Worm (Caenorhabditis elegans): ENCODE measurements around the gene lin-38.

The lin-38 gene

ce11 chrII:13617808-13618207 lies 42.1 kb downstream of the lin-38 start, which contains the start of gene gst-12 (continued):
- TF ChIP-seq alr-1 (tag; optimal IDR thresholded peaks at IDR 0.05; ENCODE audit: borderline replicate concordance), result no peak
- peak; percentile 71 for TF ChIP-seq nhr-20 (tag; optimal IDR thresholded peaks at IDR 0.05)
- TF ChIP-seq nhr-84 (tag; optimal IDR thresholded peaks at IDR 0.05), result no peak
- no peak for TF ChIP-seq efl-1 (optimal IDR thresholded peaks at IDR 0.05)
- no peak for TF ChIP-seq efl-1 (GFP tag; optimal IDR thresholded peaks at IDR 0.05 in 1 of 2)
- peak; percentile 77 for TF ChIP-seq nhr-85 (tag)
- no peak for TF ChIP-seq Y116A8C.19 (tag; optimal IDR thresholded peaks at IDR 0.05; ENCODE audit: borderline replicate concordance)
- no peak for TF ChIP-seq snpc-4 (tag; optimal IDR thresholded peaks at IDR 0.05)
- no peak for TF ChIP-seq ceh-82 (tag; optimal IDR thresholded peaks at IDR 0.05)
- no peak for TF ChIP-seq nhr-19 (GFP tag; conservative IDR thresholded peaks at IDR 0.05)
- no peak for TF ChIP-seq ets-5 (GFP tag; IDR thresholded peaks at IDR 0.05)
- no peak for TF ChIP-seq F16B12.6 (tag; optimal IDR thresholded peaks at IDR 0.05)
- no peak for TF ChIP-seq mab-9 (GFP tag; IDR thresholded peaks at IDR 0.05)
- TF ChIP-seq dpl-1 (GFP tag; optimal IDR thresholded peaks at IDR 0.05), result no peak
- no peak for TF ChIP-seq ceh-63 (GFP tag; optimal IDR thresholded peaks at IDR 0.05)
- TF ChIP-seq sox-4 (tag; optimal IDR thresholded peaks at IDR 0.05), result no peak
- TF ChIP-seq nhr-12 (tag; optimal IDR thresholded peaks at IDR 0.05), result no peak
- TF ChIP-seq grh-1 (GFP tag; IDR thresholded peaks at IDR 0.05), result no peak
- no peak for TF ChIP-seq mef-2 (tag; optimal IDR thresholded peaks at IDR 0.05)
- TF ChIP-seq lin-14 (GFP tag; optimal IDR thresholded peaks at IDR 0.05), result peak; percentile 50

DNA sequence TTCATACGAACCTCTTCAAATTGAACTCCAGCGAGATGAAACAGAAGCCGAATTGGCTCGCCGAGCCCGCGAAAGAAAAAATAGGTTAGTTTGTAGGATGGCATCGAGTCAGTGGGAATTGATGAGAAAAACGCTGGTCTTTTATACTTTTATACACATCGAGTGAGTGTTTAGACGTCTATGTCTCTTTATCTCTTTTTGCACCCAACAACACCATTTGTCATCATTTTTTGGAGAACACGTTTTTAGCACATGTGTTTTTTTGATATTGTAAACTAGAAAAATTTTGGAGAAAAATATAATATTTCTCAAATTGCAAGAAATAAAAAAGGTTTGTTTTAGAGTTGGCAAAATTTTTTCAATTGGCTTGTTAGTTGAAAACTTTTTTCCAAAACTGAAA lies 48.6 kb downstream of the lin-38 start, which contains the start of gene gst-16:
Gene gst-16 (minus strand): TSS at position 111 of the 400 bp plus-strand sequence.
- TF ChIP-seq lin-14 (GFP tag; optimal IDR thresholded peaks at IDR 0.05) (peak; percentile 9), skn-1 (tag; optimal IDR thresholded peaks at IDR 0.05) (peak; percentile 97), unc-130 (tag; optimal IDR thresholded peaks at IDR 0.05) (no peak), efl-1 (optimal IDR thresholded peaks at IDR 0.05) (no peak), efl-1 (GFP tag; optimal IDR thresholded peaks at IDR 0.05 in 1 of 2) (peak in 1 of 2 experiments; percentile 82), ceh-8 (GFP tag; optimal IDR thresholded peaks at IDR 0.05) (no peak), nhr-19 (GFP tag; conservative IDR thresholded peaks at IDR 0.05) (no peak), C16A3.4 (tag; optimal IDR thresholded peaks at IDR 0.05) (no peak), nhr-20 (tag; optimal IDR thresholded peaks at IDR 0.05) (peak; percentile 9), lin-35 (GFP tag; optimal IDR thresholded peaks at IDR 0.05) (no peak), aly-2 (tag; optimal IDR thresholded peaks at IDR 0.05) (no peak)

- peak in 1 of 3 experiments; percentile 2 for TF ChIP-seq dpl-1 (GFP tag; optimal IDR thresholded peaks at IDR 0.05)
- TF ChIP-seq ceh-63 (GFP tag; optimal IDR thresholded peaks at IDR 0.05), result no peak
- TF ChIP-seq snu-23 (GFP tag; optimal IDR thresholded peaks at IDR 0.05), result peak; percentile 28
- TF ChIP-seq ztf-4 (tag; optimal IDR thresholded peaks at IDR 0.05), result no peak
- TF ChIP-seq lin-14 (GFP tag; optimal IDR thresholded peaks at IDR 0.05), result peak; percentile 20
- no peak for TF ChIP-seq tbx-2 (tag; optimal IDR thresholded peaks at IDR 0.05)
- TF ChIP-seq nhr-20 (tag; optimal IDR thresholded peaks at IDR 0.05), result peak; percentile 52
Observed at ce11 chrII:13627001-13627400, 51.3 kb downstream of the lin-38 start, which contains the start of gene gst-19. gst-19 (minus strand) TSS chrII:13627145.

DNA sequence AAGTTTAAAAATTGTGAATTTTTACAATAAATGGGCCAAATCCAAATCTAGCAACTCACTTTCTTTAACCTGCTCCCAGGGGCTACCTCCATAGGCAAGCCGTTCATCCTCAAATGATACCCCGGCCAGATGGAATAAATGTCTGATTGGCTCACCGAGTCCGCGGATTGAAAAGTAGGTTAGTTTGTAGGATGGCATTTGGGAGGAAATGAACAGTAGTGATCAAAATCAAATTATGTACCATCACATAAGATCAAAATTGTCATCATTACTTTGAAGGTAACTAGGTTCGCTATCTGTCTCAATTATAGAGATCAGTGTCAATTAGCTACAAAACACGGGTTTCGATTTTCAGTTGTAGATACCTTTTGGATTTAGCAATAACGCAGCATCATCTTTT lies 55.0 kb downstream of the lin-38 start, which contains the start of the genes gst-17 and gst-18:
Gene gst-17 (minus strand): TSS at position 101 of the 400 bp plus-strand sequence.
Gene gst-18 (minus strand): TSS at position 198 of the 400 bp plus-strand sequence.
- no peak for TF ChIP-seq egl-27 (tag; optimal IDR thresholded peaks at IDR 0.05)
- no peak for TF ChIP-seq nhr-85 (tag)
- TF ChIP-seq C04F5.9 (tag; optimal IDR thresholded peaks at IDR 0.05), result no peak
- no peak for TF ChIP-seq lsy-2 (tag; optimal IDR thresholded peaks at IDR 0.05)
- no peak for TF ChIP-seq nhr-237 (tag; optimal IDR thresholded peaks at IDR 0.05)
- TF ChIP-seq unc-62 (GFP tag; optimal IDR thresholded peaks at IDR 0.05), result no peak

- TF ChIP-seq isw-1 (GFP tag; IDR thresholded peaks at IDR 0.05) (no peak), pqm-1 (tag; optimal IDR thresholded peaks at IDR 0.05) (no peak), efl-1 (optimal IDR thresholded peaks at IDR 0.05) (no peak), efl-1 (GFP tag; optimal IDR thresholded peaks at IDR 0.05 in 1 of 2) (no peak), rnt-1 (tag; optimal IDR thresholded peaks at IDR 0.05) (peak; percentile 4), vab-15 (tag; optimal IDR thresholded peaks at IDR 0.05) (no peak), lin-15B (tag; optimal IDR thresholded peaks at IDR 0.05) (no peak), fos-1 (tag; optimal IDR thresholded peaks at IDR 0.05) (no peak), grh-1 (GFP tag; IDR thresholded peaks at IDR 0.05) (no peak), elt-2 (tag; optimal IDR thresholded peaks at IDR 0.05) (peak; percentile 18), jun-1 (tag; optimal IDR thresholded peaks at IDR 0.05) (no peak)
Observed at ce11 chrII:13632238-13632637, 56.5 kb downstream of the lin-38 start, which contains the start of gene tag-10. tag-10 (plus strand) TSS chrII:13632584.
